Worm (Caenorhabditis elegans) whole organism, young adult: Measurements from ENCODE around the gene grd-6.

Experiments
- B0035.1 ChIP-seq: sonication (generic microtip); optimal IDR thresholded peaks from 2 replicates; lab custom pipeline; 2016; ENCODE audit warnings: missing genetic modification characterization, mild to moderate bottlenecking, missing compliant biosample characterization, missing genotype, missing genetic modification reagents
- B0261.1 ChIP-seq: sonication (generic microtip); optimal IDR thresholded peaks from 2 replicates; lab custom pipeline; 2016; ENCODE audit warnings: mild to moderate bottlenecking, missing genetic modification characterization, moderate library complexity, missing compliant biosample characterization
- B0336.3 ChIP-seq: fragments of 200-800 bp; sonication (Bioruptor generic); IDR thresholded peaks from 2 replicates; pipeline ENCODE4 v1.3.6; 2022; ENCODE audit warnings: missing genetic modification characterization, missing compliant biosample characterization
- C17E4.6 ChIP-seq: fragments of 200-800 bp; sonication (Bioruptor generic); IDR thresholded peaks from 2 replicates; pipeline ENCODE4 v1.3.6; 2022; ENCODE audit warnings: missing genetic modification reagents, missing genetic modification characterization, missing compliant biosample characterization
- D2030.7 ChIP-seq: fragments of 200-800 bp; sonication (Bioruptor generic); IDR thresholded peaks from 2 replicates; pipeline ENCODE4 v1.3.6; 2022; ENCODE audit warnings: missing genetic modification reagents, missing genetic modification characterization, missing compliant biosample characterization
- F22D6.2 ChIP-seq: sonication (generic microtip); optimal IDR thresholded peaks from 2 replicates; lab custom pipeline; 2016; ENCODE audit warnings: mild to moderate bottlenecking, missing genetic modification characterization, missing compliant biosample characterization
- F37B4.10 ChIP-seq: fragments of 200-800 bp; sonication (Bioruptor generic); IDR thresholded peaks from 2 replicates; pipeline ENCODE4 v1.3.6; 2022; ENCODE audit warnings: missing genetic modification characterization, missing compliant biosample characterization
- K12H6.12 ChIP-seq: fragments of 200-800 bp; sonication (Bioruptor generic); optimal IDR thresholded peaks from 2 replicates; lab custom pipeline; 2018; ENCODE audit warnings: mild to moderate bottlenecking, missing genetic modification characterization, missing compliant biosample characterization
- Y53F4B.3 ChIP-seq: fragments of 200-800 bp; sonication (Bioruptor generic); IDR thresholded peaks from 2 replicates; pipeline ENCODE4 v1.3.6; 2022; ENCODE audit warnings: missing genetic modification reagents, missing genetic modification characterization, missing compliant biosample characterization
- Y53G8AR.9 ChIP-seq: fragments of 200-800 bp; sonication (Bioruptor generic); conservative IDR thresholded peaks from 2 replicates; pipeline ENCODE4 v1.3.6; 2022; ENCODE audit warnings: missing genetic modification reagents, missing genetic modification characterization, missing compliant biosample characterization
- Y56A3A.18 ChIP-seq: fragments of 200-800 bp; sonication (Bioruptor generic); IDR thresholded peaks from 2 replicates; pipeline ENCODE4 v1.3.6; 2022; ENCODE audit warnings: missing genetic modification reagents, missing genetic modification characterization, missing compliant biosample characterization
- ZK185.1 ChIP-seq: sonication (generic microtip); optimal IDR thresholded peaks from 2 replicates; lab custom pipeline; 2016; ENCODE audit warnings: mild to moderate bottlenecking, missing genetic modification characterization, missing compliant biosample characterization; ENCODE audit not compliant: poor library complexity, severe bottlenecking
- akir-1 ChIP-seq: fragments of 200-800 bp; sonication (Bioruptor generic); optimal IDR thresholded peaks from 2 replicates; lab custom pipeline; 2018; ENCODE audit warnings: mild to moderate bottlenecking, missing genetic modification characterization, moderate library complexity, missing compliant biosample characterization
- aptf-3 ChIP-seq: fragments of 200-800 bp; sonication (Bioruptor generic); IDR thresholded peaks from 2 replicates; pipeline ENCODE4 v1.3.6; 2022; ENCODE audit warnings: missing genetic modification characterization, missing compliant biosample characterization
- attf-3 ChIP-seq: fragments of 200-800 bp; sonication (Bioruptor generic); conservative IDR thresholded peaks from 2 replicates; pipeline ENCODE4 v1.3.6; 2022; ENCODE audit warnings: missing genetic modification reagents, missing genetic modification characterization, missing compliant biosample characterization
- attf-6 ChIP-seq: fragments of 200-800 bp; sonication (Bioruptor generic); IDR thresholded peaks from 2 replicates; pipeline ENCODE4 v1.3.6; 2022; ENCODE audit warnings: missing genetic modification reagents, missing genetic modification characterization, missing compliant biosample characterization
- bed-2 ChIP-seq: fragments of 200-800 bp; sonication (Bioruptor generic); IDR thresholded peaks from 2 replicates; pipeline ENCODE4 v1.3.6; 2022; ENCODE audit warnings: missing genetic modification reagents, missing genetic modification characterization, missing compliant biosample characterization
- cebp-1 ChIP-seq, 2 experiments: fragments of 200-800 bp in 1 of 2; sonication (Bioruptor generic) in 1 of 2; sonication (generic microtip) in 1 of 2; IDR thresholded peaks in 1 of 2; optimal IDR thresholded peaks in 1 of 2; 2 replicates each; pipeline versions ENCODE4 v1.3.6 to Lab custom; 2017 to 2022; ENCODE audit warnings: missing compliant biosample characterization in 2 of 2, missing genetic modification characterization in 2 of 2, mild to moderate bottlenecking in 1 of 2, missing genetic modification reagents in 1 of 2, moderate library complexity in 1 of 2
- ceh-100 ChIP-seq: fragments of 200-800 bp; sonication (Bioruptor generic); IDR thresholded peaks from 2 replicates; pipeline ENCODE4 v1.3.6; 2022; ENCODE audit warnings: missing genetic modification reagents, missing genetic modification characterization, missing compliant biosample characterization
- ceh-58 ChIP-seq: fragments of 200-800 bp; sonication (Bioruptor generic); IDR thresholded peaks from 2 replicates; pipeline ENCODE4 v1.3.6; 2022; ENCODE audit warnings: missing genetic modification characterization, missing compliant biosample characterization
- ceh-79 ChIP-seq: sonication (generic microtip); optimal IDR thresholded peaks from 2 replicates; lab custom pipeline; 2017; ENCODE audit warnings: mild to moderate bottlenecking, missing genetic modification characterization, missing compliant biosample characterization
- chd-7 ChIP-seq: sonication (generic microtip); optimal IDR thresholded peaks from 2 replicates; lab custom pipeline; 2016; ENCODE audit warnings: mild to moderate bottlenecking, missing genetic modification characterization, moderate library complexity, missing compliant biosample characterization
- efl-1 ChIP-seq: fragments of 150-350 bp; optimal IDR thresholded peaks from 2 replicates; lab custom pipeline; 2014; ENCODE audit warnings: missing biosample characterization, missing genetic modification reagents, missing genetic modification characterization
- ekl-4 ChIP-seq: fragments of 200-800 bp; sonication (Bioruptor generic); IDR thresholded peaks from 2 replicates; pipeline ENCODE4 v1.3.6; 2022; ENCODE audit warnings: missing genetic modification reagents, missing genetic modification characterization, missing compliant biosample characterization
- hmg-1.2 ChIP-seq: fragments of 200-800 bp; sonication (Bioruptor generic); IDR thresholded peaks from 2 replicates; pipeline ENCODE4 v1.3.6; 2022; ENCODE audit warnings: missing genetic modification reagents, missing genetic modification characterization, missing compliant biosample characterization
- let-526 ChIP-seq: fragments of 200-800 bp; sonication (Bioruptor generic); IDR thresholded peaks from 2 replicates; pipeline ENCODE4 v1.3.6; 2022; ENCODE audit warnings: missing genetic modification reagents, missing genetic modification characterization, missing compliant biosample characterization
- lin-35 ChIP-seq, 3 experiments: fragments of 150-350 bp in 2 of 3; sonication (generic microtip) in 1 of 3; optimal IDR thresholded peaks; 2 replicates each; lab custom pipeline; 2014 to 2018; ENCODE audit warnings: missing biosample characterization in 3 of 3, missing genetic modification characterization in 3 of 3, missing genetic modification reagents in 3 of 3
- lir-1 ChIP-seq: fragments of 200-800 bp; sonication (Bioruptor generic); conservative IDR thresholded peaks from 2 replicates; pipeline ENCODE4 v1.3.6; 2022; ENCODE audit warnings: missing genetic modification reagents, missing genetic modification characterization, missing compliant biosample characterization
- madf-10 ChIP-seq: sonication (generic microtip); optimal IDR thresholded peaks from 2 replicates; lab custom pipeline; 2016; ENCODE audit warnings: mild to moderate bottlenecking, missing genetic modification characterization, missing compliant biosample characterization
- madf-3 ChIP-seq: fragments of 200-800 bp; sonication (Bioruptor generic); IDR thresholded peaks from 2 replicates; pipeline ENCODE4 v1.3.6; 2022; ENCODE audit warnings: missing genetic modification reagents, missing genetic modification characterization, missing compliant biosample characterization
- madf-6 ChIP-seq: fragments of 200-800 bp; sonication (Bioruptor generic); IDR thresholded peaks from 2 replicates; pipeline ENCODE4 v1.3.6; 2022; ENCODE audit warnings: missing genetic modification reagents, missing genetic modification characterization, missing compliant biosample characterization
- mcd-1 ChIP-seq: fragments of 200-800 bp; sonication (Bioruptor generic); IDR thresholded peaks from 2 replicates; pipeline ENCODE4 v1.3.6; 2022; ENCODE audit warnings: missing genetic modification reagents, missing genetic modification characterization, missing compliant biosample characterization
- mes-4 ChIP-seq: sonication (generic microtip); optimal IDR thresholded peaks from 2 replicates; lab custom pipeline; 2016; ENCODE audit warnings: missing genotype, missing genetic modification characterization, missing compliant biosample characterization
- mxl-1 ChIP-seq: sonication (generic microtip); optimal IDR thresholded peaks from 2 replicates; lab custom pipeline; 2016; ENCODE audit warnings: missing genetic modification characterization, missing compliant biosample characterization
- nfyb-1 ChIP-seq: fragments of 200-800 bp; sonication (Bioruptor generic); IDR thresholded peaks from 2 replicates; pipeline ENCODE4 v1.3.6; 2022; ENCODE audit warnings: missing genetic modification reagents, missing genetic modification characterization, missing compliant biosample characterization
- nhr-120 ChIP-seq: fragments of 200-800 bp; sonication (Bioruptor generic); IDR thresholded peaks from 2 replicates; pipeline ENCODE4 v1.3.6; 2022; ENCODE audit warnings: missing genetic modification characterization, missing compliant biosample characterization
- nhr-80 ChIP-seq: sonication (generic microtip); optimal IDR thresholded peaks from 2 replicates; lab custom pipeline; 2016; ENCODE audit warnings: missing genetic modification characterization, missing compliant biosample characterization
- pha-4 ChIP-seq: fragments of 150-350 bp; sonication (generic microtip); optimal IDR thresholded peaks from 2 replicates; lab custom pipeline; 2014; ENCODE audit warnings: missing biosample characterization, missing genetic modification reagents, missing genetic modification characterization
- snpc-3.4 ChIP-seq: sonication (generic microtip); optimal IDR thresholded peaks from 2 replicates; lab custom pipeline; 2017; ENCODE audit warnings: missing genetic modification characterization, mild to moderate bottlenecking, missing compliant biosample characterization, antibody characterized with exemption, moderate library complexity, missing genotype, missing genetic modification reagents
- tlf-1 ChIP-seq: fragments of 200-800 bp; sonication (Bioruptor generic); optimal IDR thresholded peaks from 2 replicates; lab custom pipeline; 2018; ENCODE audit warnings: mild to moderate bottlenecking, missing genetic modification characterization, missing compliant biosample characterization
- ztf-25 ChIP-seq: fragments of 200-800 bp; sonication (Bioruptor generic); IDR thresholded peaks from 2 replicates; pipeline ENCODE4 v1.3.6; 2022; ENCODE audit warnings: missing genetic modification reagents, missing genetic modification characterization, missing compliant biosample characterization
- ztf-26 ChIP-seq: sonication (generic microtip); optimal IDR thresholded peaks from 2 replicates; lab custom pipeline; 2017; ENCODE audit warnings: missing genetic modification characterization, missing compliant biosample characterization
- ztf-28 ChIP-seq: fragments of 200-800 bp; sonication (Bioruptor generic); IDR thresholded peaks from 2 replicates; pipeline ENCODE4 v1.3.6; 2022; ENCODE audit warnings: missing genetic modification reagents, missing genetic modification characterization, missing compliant biosample characterization

grd-6 gene

DNA sequence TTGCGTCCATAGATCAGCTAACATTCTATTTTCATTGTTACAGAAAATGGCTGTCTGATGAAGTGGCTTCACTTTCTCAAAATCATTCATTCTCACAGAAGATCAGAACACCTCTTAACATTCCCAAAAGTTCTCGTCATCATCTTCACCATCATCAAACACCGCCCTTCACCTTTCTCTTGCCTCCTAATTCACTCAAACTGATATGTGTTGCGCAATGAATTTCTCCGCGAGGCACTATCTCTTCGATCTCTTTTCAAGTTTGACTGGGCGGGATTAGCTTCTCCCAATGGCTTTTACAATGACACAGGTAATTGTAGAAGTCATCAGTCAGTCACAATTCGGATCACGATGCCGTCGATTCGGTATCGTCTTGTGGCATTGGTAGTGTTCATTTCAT, at the start of gene grd-6:
grd-6 (plus strand) TSS at position 301 of the 400 bp plus-strand sequence.
- no peak for TF ChIP-seq Y53F4B.3
- no peak for TF ChIP-seq let-526 (GFP tag; lab: Robert Waterston, UW)
- no peak for TF ChIP-seq ztf-28 (GFP tag; lab: Robert Waterston, UW)
- TF ChIP-seq F37B4.10, result no peak
- TF ChIP-seq D2030.7 (GFP tag; lab: Robert Waterston, UW), result no peak
- TF ChIP-seq efl-1 (GFP tag; lab: Kevin White, UChicago), result no peak
- no peak for TF ChIP-seq ekl-4
- no peak for TF ChIP-seq chd-7 (tag; lab: Kevin White, UChicago)
- no peak for TF ChIP-seq aptf-3 (GFP tag; lab: Robert Waterston, UW)
- no peak for TF ChIP-seq ceh-58
- no peak for TF ChIP-seq C17E4.6 (GFP tag; lab: Robert Waterston, UW)
- TF ChIP-seq ztf-25 (GFP tag; lab: Robert Waterston, UW), result no peak
- TF ChIP-seq B0261.1 (tag; lab: Kevin White, UChicago), result no peak
- no peak for TF ChIP-seq tlf-1 (GFP tag; lab: Kevin White, UChicago)
- TF ChIP-seq mxl-1, result no peak
- no peak for TF ChIP-seq bed-2 (GFP tag; lab: Robert Waterston, UW)
- TF ChIP-seq hmg-1.2 (GFP tag; lab: Robert Waterston, UW), result no peak
- TF ChIP-seq mes-4 (tag; lab: Kevin White, UChicago), result no peak
- TF ChIP-seq madf-10, result no peak

ce11 chrV:9172989-9173388, 48.7 kb upstream of the grd-6 start, which contains the start of gene gad-3:
TSS of gene gad-3 (minus strand) at chrV:9173005.
- TF ChIP-seq nhr-80 (tag; lab: Kevin White, UChicago) (peak; percentile 60), B0261.1 (tag; lab: Kevin White, UChicago) (no peak)

- TF ChIP-seq chd-7 (tag; lab: Kevin White, UChicago) (no peak), attf-6 (GFP tag; lab: Robert Waterston, UW) (no peak), ekl-4 (no peak), mxl-1 (no peak), akir-1 (GFP tag; lab: Kevin White, UChicago) (no peak), nhr-120 (GFP tag; lab: Robert Waterston, UW) (no peak), ZK185.1 (tag; lab: Kevin White, UChicago) (no peak)
Measured at ce11 chrV:9173789-9174188, 47.9 kb upstream of the grd-6 start, which contains the start of gene pqn-16. TSS of gene pqn-16 (plus strand) at chrV:9174089.

DNA sequence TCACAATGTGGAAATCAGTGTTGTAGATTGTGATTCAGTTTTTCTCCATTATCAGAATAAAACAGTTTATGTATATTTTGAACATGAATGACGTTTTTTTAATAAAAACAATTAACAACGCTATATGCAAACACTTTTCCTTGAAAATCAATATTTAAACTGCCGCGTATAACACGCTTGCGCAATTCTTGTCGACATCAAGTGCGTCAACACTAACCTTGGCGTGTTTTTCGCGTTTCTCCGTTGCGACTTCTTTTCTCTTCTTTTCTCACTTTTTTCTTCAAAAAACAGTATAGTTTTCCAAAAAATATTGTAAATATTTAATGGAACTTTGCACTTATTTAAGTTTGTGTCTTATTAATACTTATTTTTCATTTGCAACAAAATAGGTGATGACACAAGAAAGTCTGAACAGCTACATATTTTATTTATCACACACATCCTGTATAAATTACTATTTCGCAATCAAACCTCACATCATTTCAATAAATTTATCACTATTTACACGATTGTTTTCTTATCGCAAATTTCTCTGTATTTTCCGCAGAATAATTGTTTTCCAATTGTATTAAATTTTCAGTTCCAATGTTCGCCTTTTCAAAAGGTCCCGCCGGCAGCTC, 46.3 kb upstream of the grd-6 start, which contains the start of gene spas-1:
spas-1 (plus strand) TSS at position 572 of the 620 bp plus-strand sequence.
- no peak for TF ChIP-seq ceh-79
- peak; percentile 49; the same call in 1 of the 2 replicates for TF ChIP-seq Y56A3A.18
- TF ChIP-seq lir-1, result no peak; the same call in 1 of the 2 replicates
- TF ChIP-seq K12H6.12 (tag; lab: Kevin White, UChicago), result peak; percentile 48
- peak; percentile 81 for TF ChIP-seq pha-4 (tag; lab: Kevin White, UChicago)
- peak; percentile 77 for TF ChIP-seq nhr-80 (tag; lab: Kevin White, UChicago)
- peak; percentile 67 for TF ChIP-seq B0336.3 (GFP tag; lab: Robert Waterston, UW)
- TF ChIP-seq Y53G8AR.9 (GFP tag; lab: Robert Waterston, UW), result 0 out of 2 replicates have a peak, but pooled peaks have one; percentile 22
- TF ChIP-seq attf-3 (GFP tag; lab: Robert Waterston, UW), result 0 out of 2 replicates have a peak, but pooled peaks have one; percentile 14
- peak; percentile 10 for TF ChIP-seq B0035.1
- peak; percentile 26 for TF ChIP-seq F22D6.2 (tag; lab: Kevin White, UChicago)
- TF ChIP-seq ztf-26, result peak; percentile 56
- TF ChIP-seq ceh-100, result peak; percentile 34; the same call in 1 of the 2 replicates
- TF ChIP-seq nfyb-1 (GFP tag; lab: Robert Waterston, UW), result peak; percentile 56; the same call in 1 of the 2 replicates
- TF ChIP-seq madf-6 (GFP tag; lab: Robert Waterston, UW), result peak; percentile 72
- TF ChIP-seq madf-3 (GFP tag; lab: Robert Waterston, UW), result 0 out of 2 replicates have a peak, but pooled peaks have one; percentile 5
- TF ChIP-seq mcd-1 (GFP tag; lab: Robert Waterston, UW), result peak; percentile 84
- TF ChIP-seq snpc-3.4 (tag; lab: Kevin White, UChicago), result peak; percentile 71
- peak; percentile 23 to 96 (median 81) for TF ChIP-seq lin-35 (GFP tag; optimal IDR thresholded peaks at IDR 0.05; lab: Kevin White, UChicago)
- 0 out of 2 replicates have a peak, but pooled peaks have one; percentile 37 for TF ChIP-seq cebp-1 (GFP tag; IDR thresholded peaks at IDR 0.05; lab: Robert Waterston, UW)
- TF ChIP-seq cebp-1 (tag; optimal IDR thresholded peaks at IDR 0.05; lab: Kevin White, UChicago), result peak; percentile 89
